Fruit fly (Drosophila melanogaster): Measurements from ENCODE around the gene srl.

- TF ChIP-seq CG4496 (GFP tag; IDR thresholded peaks at IDR 0.05), result no peak
- TF ChIP-seq Snoo (tag; optimal IDR thresholded peaks at IDR 0.05), result no peak
- no peak for TF ChIP-seq Ets98B (GFP tag; IDR thresholded peaks at IDR 0.05)
- TF ChIP-seq EcR (GFP tag; optimal IDR thresholded peaks at IDR 0.05), result no peak
- no peak for TF ChIP-seq CG8301 (tag; optimal IDR thresholded peaks at IDR 0.05)
- no peak for TF ChIP-seq CG10348 (GFP tag; IDR thresholded peaks at IDR 0.05)
- no peak for TF ChIP-seq CG8159 (tag; optimal IDR thresholded peaks at IDR 0.05)
- no peak for TF ChIP-seq Pif1A (GFP tag; optimal IDR thresholded peaks at IDR 0.05)
- no peak for TF ChIP-seq CG32121 (GFP tag; IDR thresholded peaks at IDR 0.05)
- TF ChIP-seq rn (GFP tag; IDR thresholded peaks at IDR 0.05), result no peak
- TF ChIP-seq CG13204 (GFP tag; optimal IDR thresholded peaks at IDR 0.05), result no peak
These were observed 28.7 kb downstream of the srl start, which contains the start of gene CG14647 for dm6 chr3R:4400497-4400833.
